Worm (Caenorhabditis elegans): ENCODE measurements around the gene str-261.

- no peak for TF ChIP-seq dmd-4 (tag; optimal IDR thresholded peaks at IDR 0.05; ENCODE audit: borderline replicate concordance)
- no peak for TF ChIP-seq hlh-15 (tag; optimal IDR thresholded peaks at IDR 0.05)
- TF ChIP-seq syd-9 (tag; optimal IDR thresholded peaks at IDR 0.05): no peak
- TF ChIP-seq hlh-6 (tag; optimal IDR thresholded peaks at IDR 0.05): no peak
Measured at ce11 chrIII:11083993-11084392, 9.7 kb downstream of the str-261 start.

All from whole organism, late embryonic.